Fruit fly (Drosophila melanogaster) whole organism, embryonic: ENCODE data around the gene CG10725.

Experiments used
- CG10274 ChIP-seq: fragments of 200-800 bp; sonication (Bioruptor generic); optimal IDR thresholded peaks from 3 replicates; lab custom pipeline; 2017; ENCODE audit warnings: missing biosample characterization, mild to moderate bottlenecking, missing genetic modification characterization
- CG11398 ChIP-seq: fragments of 200-800 bp; sonication (Bioruptor generic); optimal IDR thresholded peaks from 2 replicates; lab custom pipeline; 2016; ENCODE audit warnings: missing biosample characterization, missing genetic modification characterization
- CG11560 ChIP-seq: fragments of 200-800 bp; sonication (Bioruptor generic); IDR thresholded peaks from 3 replicates; pipeline ENCODE4 v1.3.6; 2022; ENCODE audit warnings: missing biosample characterization, missing genetic modification characterization
- CG12769 ChIP-seq: fragments of 200-800 bp; sonication (Bioruptor generic); optimal IDR thresholded peaks from 2 replicates; lab custom pipeline; 2019; ENCODE audit warnings: missing biosample characterization, mild to moderate bottlenecking, missing genetic modification characterization, moderate library complexity
- CG13894 ChIP-seq: fragments of 200-800 bp; sonication (Bioruptor generic); optimal IDR thresholded peaks from 3 replicates; lab custom pipeline; 2018; ENCODE audit warnings: missing biosample characterization, mild to moderate bottlenecking, missing genetic modification characterization, moderate library complexity
- CG15269 ChIP-seq: fragments of 200-800 bp; sonication (Bioruptor generic); optimal IDR thresholded peaks from 2 replicates; lab custom pipeline; 2018; ENCODE audit warnings: missing biosample characterization, mild to moderate bottlenecking, missing genetic modification characterization, moderate library complexity
- CG1529 ChIP-seq: fragments of 200-800 bp; sonication (Bioruptor generic); optimal IDR thresholded peaks from 3 replicates; lab custom pipeline; 2018; ENCODE audit warnings: missing biosample characterization, missing genetic modification characterization
- CG16815 ChIP-seq: fragments of 200-800 bp; sonication (Bioruptor generic); optimal IDR thresholded peaks from 3 replicates; lab custom pipeline; 2017; ENCODE audit warnings: missing biosample characterization, mild to moderate bottlenecking, missing genetic modification characterization
- CG17359 ChIP-seq: fragments of 200-800 bp; sonication (Bioruptor generic); optimal IDR thresholded peaks from 3 replicates; lab custom pipeline; 2018; ENCODE audit warnings: missing biosample characterization, mild to moderate bottlenecking, missing genetic modification characterization, moderate library complexity
- CG17385 ChIP-seq: fragments of 200-800 bp; sonication (Bioruptor generic); optimal IDR thresholded peaks from 3 replicates; lab custom pipeline; 2018; ENCODE audit warnings: missing biosample characterization, mild to moderate bottlenecking, missing genetic modification characterization
- CG2199 ChIP-seq: fragments of 200-800 bp; sonication (Bioruptor generic); IDR thresholded peaks from 3 replicates; pipeline ENCODE4 v1.3.6; 2022; ENCODE audit warnings: missing biosample characterization, missing genetic modification characterization
- CG31441 ChIP-seq: fragments of 200-800 bp; sonication (Bioruptor generic); IDR thresholded peaks from 2 replicates; pipeline ENCODE4 v1.3.6; 2022; ENCODE audit warnings: missing biosample characterization, missing genetic modification characterization
- CG3847 ChIP-seq: fragments of 200-800 bp; sonication (Bioruptor generic); IDR thresholded peaks from 2 replicates; pipeline ENCODE4 v1.3.6; 2022; ENCODE audit warnings: missing biosample characterization, missing genetic modification characterization
- CG7271 ChIP-seq: fragments of 200-800 bp; sonication (Bioruptor generic); optimal IDR thresholded peaks from 2 replicates; lab custom pipeline; 2018; ENCODE audit warnings: missing biosample characterization, mild to moderate bottlenecking, missing genetic modification characterization, moderate library complexity
- CG8290 ChIP-seq, 3 experiments: fragments of 200-800 bp; sonication (Bioruptor generic); optimal IDR thresholded peaks; 2 replicates each; lab custom pipeline; 2016 to 2019; ENCODE audit warnings: missing biosample characterization in 3 of 3, missing genetic modification characterization in 3 of 3, mild to moderate bottlenecking in 2 of 3, moderate library complexity in 1 of 3
- CG9215 ChIP-seq: fragments of 200-800 bp; sonication (Bioruptor generic); IDR thresholded peaks from 2 replicates; pipeline ENCODE4 v1.3.6; 2022; ENCODE audit warnings: missing biosample characterization, missing genetic modification characterization
- CG9932 ChIP-seq: fragments of 200-800 bp; sonication (Bioruptor generic); IDR thresholded peaks from 2 replicates; pipeline ENCODE4 v1.3.6; 2022; ENCODE audit warnings: missing biosample characterization, missing genetic modification characterization
- Camta ChIP-seq: fragments of 200-800 bp; sonication (Bioruptor generic); optimal IDR thresholded peaks from 2 replicates; lab custom pipeline; 2016; ENCODE audit warnings: missing biosample characterization, missing genetic modification characterization
- D ChIP-seq, 2 experiments: fragments of 200-800 bp in 1 of 2; fragments of >200 bp in 1 of 2; sonication (Bioruptor generic) in 1 of 2; optimal IDR thresholded peaks; 2 replicates in 1 of 2; 3 replicates in 1 of 2; lab custom pipeline; 2017; ENCODE audit warnings: mild to moderate bottlenecking in 1 of 2, missing biosample characterization in 1 of 2, missing genetic modification characterization in 1 of 2, missing genetic modification reagents in 1 of 2
- Dad ChIP-seq: fragments of 200-800 bp; sonication (Bioruptor generic); optimal IDR thresholded peaks from 3 replicates; lab custom pipeline; 2016; ENCODE audit warnings: missing biosample characterization, missing genetic modification characterization
- Drgx ChIP-seq: fragments of 200-800 bp; sonication (Bioruptor generic); IDR thresholded peaks from 2 replicates; pipeline ENCODE4 v1.3.6; 2022; ENCODE audit warnings: missing biosample characterization, missing genetic modification characterization
- HHEX ChIP-seq: fragments of 200-800 bp; sonication (Bioruptor generic); optimal IDR thresholded peaks from 3 replicates; lab custom pipeline; 2017; ENCODE audit warnings: missing biosample characterization, mild to moderate bottlenecking, missing genetic modification characterization, missing genetic modification reagents
- Hmr ChIP-seq: fragments of 200-800 bp; sonication (Bioruptor generic); optimal IDR thresholded peaks from 3 replicates; lab custom pipeline; 2017; ENCODE audit warnings: mild to moderate bottlenecking, missing biosample characterization, missing genetic modification reagents, missing genetic modification characterization
- Hr39 ChIP-seq: fragments of >200 bp; optimal IDR thresholded peaks from 2 replicates; lab custom pipeline; 2017
- NfI ChIP-seq: fragments of 200-800 bp; sonication (Bioruptor generic); optimal IDR thresholded peaks from 3 replicates; lab custom pipeline; 2018; ENCODE audit warnings: missing biosample characterization, mild to moderate bottlenecking, missing genetic modification characterization, moderate library complexity
- Tbp ChIP-seq: fragments of >200 bp; optimal IDR thresholded peaks from 2 replicates; lab custom pipeline; 2018; ENCODE audit warnings: missing biosample characterization, missing genetic modification characterization
- Vsx1 ChIP-seq: fragments of 200-800 bp; sonication (Bioruptor generic); optimal IDR thresholded peaks from 2 replicates; lab custom pipeline; 2017; ENCODE audit warnings: missing biosample characterization, mild to moderate bottlenecking, missing genetic modification characterization, missing genetic modification reagents
- YL-1 ChIP-seq: fragments of 200-800 bp; sonication (Bioruptor generic); optimal IDR thresholded peaks from 3 replicates; lab custom pipeline; 2017; ENCODE audit warnings: missing biosample characterization, mild to moderate bottlenecking, missing genetic modification characterization
- bigmax ChIP-seq: fragments of 200-800 bp; sonication (Bioruptor generic); optimal IDR thresholded peaks from 2 replicates; lab custom pipeline; 2018; ENCODE audit warnings: missing biosample characterization, mild to moderate bottlenecking, missing genetic modification characterization
- chinmo ChIP-seq: fragments of 200-800 bp; sonication (Bioruptor generic); IDR thresholded peaks from 4 replicates; pipeline ENCODE4 v1.3.6; 2022; ENCODE audit warnings: missing biosample characterization, missing genetic modification characterization; ENCODE audit not compliant: partially characterized antibody
- croc ChIP-seq: fragments of 200-800 bp; sonication (Bioruptor generic); conservative IDR thresholded peaks from 3 replicates; pipeline ENCODE4 v1.3.6; 2022; ENCODE audit warnings: missing biosample characterization, missing genetic modification characterization
- dimm ChIP-seq: fragments of 200-800 bp; sonication (Bioruptor generic); IDR thresholded peaks from 2 replicates; pipeline ENCODE4 v1.3.6; 2022; ENCODE audit warnings: missing biosample characterization, missing genetic modification characterization
- esg ChIP-seq: fragments of 200-800 bp; sonication (Bioruptor generic); conservative IDR thresholded peaks from 2 replicates; pipeline ENCODE4 v1.3.6; 2022; ENCODE audit warnings: missing biosample characterization, missing genetic modification characterization
- fd64A ChIP-seq: fragments of 200-800 bp; sonication (Bioruptor generic); optimal IDR thresholded peaks from 3 replicates; lab custom pipeline; 2018; ENCODE audit warnings: missing biosample characterization, mild to moderate bottlenecking, missing genetic modification characterization
- hb ChIP-seq: fragments of 200-800 bp; sonication (Bioruptor generic); IDR thresholded peaks from 3 replicates; pipeline ENCODE4 v1.3.6; 2022; ENCODE audit warnings: missing biosample characterization, missing genetic modification characterization; ENCODE audit not compliant: partially characterized antibody
- lola ChIP-seq, 3 experiments: fragments of >200 bp in 2 of 3; fragments of 200-800 bp in 1 of 3; sonication (Bioruptor generic) in 1 of 3; optimal IDR thresholded peaks; 2 replicates each; lab custom pipeline; 2017 to 2019; ENCODE audit warnings: missing biosample characterization in 3 of 3, missing genetic modification characterization in 3 of 3, mild to moderate bottlenecking in 1 of 3, moderate library complexity in 1 of 3
- nmo ChIP-seq: fragments of 200-800 bp; sonication (Bioruptor generic); optimal IDR thresholded peaks from 2 replicates; lab custom pipeline; 2018; ENCODE audit warnings: missing biosample characterization, mild to moderate bottlenecking, missing genetic modification characterization, moderate library complexity
- psq ChIP-seq: fragments of 200-800 bp; sonication (Bioruptor generic); optimal IDR thresholded peaks from 2 replicates; lab custom pipeline; 2017; ENCODE audit warnings: missing biosample characterization, missing genetic modification characterization
- ranshi ChIP-seq: fragments of 200-800 bp; sonication (Bioruptor generic); IDR thresholded peaks from 2 replicates; pipeline ENCODE4 v1.3.6; 2022; ENCODE audit warnings: missing biosample characterization, missing genetic modification characterization
- seq ChIP-seq: fragments of 200-800 bp; sonication (Bioruptor generic); IDR thresholded peaks from 2 replicates; pipeline ENCODE4 v1.3.6; 2022; ENCODE audit warnings: missing biosample characterization, missing genetic modification characterization
- shn ChIP-seq: fragments of 200-800 bp; sonication (Bioruptor generic); optimal IDR thresholded peaks from 3 replicates; lab custom pipeline; 2016; ENCODE audit warnings: missing biosample characterization, missing genetic modification characterization
- sr ChIP-seq: fragments of 200-800 bp; sonication (Bioruptor generic); IDR thresholded peaks from 3 replicates; pipeline ENCODE4 v1.3.6; 2022; ENCODE audit warnings: missing biosample characterization, missing genetic modification characterization
- sug ChIP-seq: fragments of 200-800 bp; optimal IDR thresholded peaks from 2 replicates; lab custom pipeline; 2019; ENCODE audit warnings: missing biosample characterization, mild to moderate bottlenecking, missing genetic modification characterization, moderate library complexity
- tgo ChIP-seq: fragments of 200-800 bp; sonication (Bioruptor generic); IDR thresholded peaks from 3 replicates; pipeline ENCODE4 v1.3.6; 2022; ENCODE audit warnings: missing biosample characterization, missing genetic modification characterization
- toy ChIP-seq: fragments of 200-800 bp; sonication (Bioruptor generic); IDR thresholded peaks from 2 replicates; pipeline ENCODE4 v1.3.6; 2022; ENCODE audit warnings: missing biosample characterization, missing genetic modification characterization
- tx ChIP-seq: fragments of 200-800 bp; sonication (Bioruptor generic); optimal IDR thresholded peaks from 2 replicates; lab custom pipeline; 2016; ENCODE audit warnings: missing biosample characterization, missing genetic modification characterization
- unc-4 ChIP-seq: fragments of 200-800 bp; sonication (Bioruptor generic); IDR thresholded peaks from 2 replicates; pipeline ENCODE4 v1.3.6; 2022; ENCODE audit warnings: missing biosample characterization, missing genetic modification characterization; ENCODE audit not compliant: partially characterized antibody
- zfh1 ChIP-seq: fragments of 200-800 bp; sonication (Bioruptor generic); IDR thresholded peaks from 3 replicates; pipeline ENCODE4 v1.3.6; 2022; ENCODE audit warnings: missing biosample characterization, missing genetic modification characterization
- zfh2 ChIP-seq: fragments of 200-800 bp; sonication (Bioruptor generic); optimal IDR thresholded peaks from 2 replicates; lab custom pipeline; 2016; ENCODE audit warnings: missing biosample characterization, missing genetic modification characterization

The CG10725 gene

dm6 chr3L:13479609-13480240 is 42.0 kb downstream of the CG10725 start (continued):
- TF ChIP-seq toy (GFP tag; lab: Robert Waterston, UW) (no peak), CG16815 (GFP tag; lab: Kevin White, UChicago) (peak; percentile 18), Tbp (no peak), unc-4 (GFP tag; lab: Robert Waterston, UW) (no peak), CG11560 (no peak), CG10274 (peak; percentile 43), CG17385 (GFP tag; lab: Kevin White, UChicago) (peak; percentile 33), zfh2 (peak; percentile 35), tgo (GFP tag; lab: Robert Waterston, UW) (no peak; the same call in 1 of the 3 replicates), tx (GFP tag; lab: Kevin White, UChicago) (no peak), D (optimal IDR thresholded peaks at IDR 0.05; lab: Kevin White, UChicago) (no peak), D (GFP tag; optimal IDR thresholded peaks at IDR 0.05; lab: Kevin White, UChicago) (no peak), Hr39 (lab: Kevin White, UChicago) (no peak), fd64A (GFP tag; lab: Kevin White, UChicago) (no peak), CG3847 (GFP tag; lab: Robert Waterston, UW) (no peak; the same call in 1 of the 2 replicates), HHEX (GFP tag; lab: Kevin White, UChicago) (peak; percentile 53), dimm (GFP tag; lab: Robert Waterston, UW) (no peak), CG12769 (tag; lab: Kevin White, UChicago) (peak; percentile 52), lola (GFP tag; optimal IDR thresholded peaks at IDR 0.05; lab: Kevin White, UChicago) (no peak), CG8290 (GFP tag; optimal IDR thresholded peaks at IDR 0.05; lab: Kevin White, UChicago) (no peak), CG8290 (tag; optimal IDR thresholded peaks at IDR 0.05; lab: Kevin White, UChicago) (peak in 1 of 2 experiments; percentile 42), CG15269 (tag; lab: Kevin White, UChicago) (peak; percentile 64), CG13894 (tag; lab: Kevin White, UChicago) (peak; percentile 60), YL-1 (GFP tag; lab: Kevin White, UChicago) (no peak), NfI (GFP tag; lab: Kevin White, UChicago) (peak; percentile 53), Camta (peak; percentile 15), sug (tag; lab: Kevin White, UChicago) (peak; percentile 15), CG11398 (GFP tag; lab: Kevin White, UChicago) (peak; percentile 10), seq (GFP tag; lab: Robert Waterston, UW) (peak; percentile 13; the same call in 1 of the 2 replicates), Dad (no peak), Hmr (GFP tag; lab: Kevin White, UChicago) (peak; percentile 56), zfh1 (GFP tag; lab: Robert Waterston, UW) (no peak), ranshi (no peak; the same call in 1 of the 2 replicates), nmo (GFP tag; lab: Kevin White, UChicago) (peak; percentile 43), CG9215 (GFP tag; lab: Robert Waterston, UW) (peak; percentile 42; the same call in 1 of the 2 replicates), Drgx (GFP tag; lab: Robert Waterston, UW) (no peak), CG1529 (GFP tag; lab: Kevin White, UChicago) (no peak), sr (peak; percentile 100), hb (GFP tag; lab: Robert Waterston, UW) (no peak), croc (no peak), Vsx1 (GFP tag; lab: Kevin White, UChicago) (no peak), CG2199 (GFP tag; lab: Robert Waterston, UW) (0 out of 3 replicates have a peak, but pooled peaks have one; percentile 69), CG7271 (no peak), CG9932 (GFP tag; lab: Robert Waterston, UW) (peak; percentile 39; the same call in 1 of the 2 replicates), CG17359 (tag; lab: Kevin White, UChicago) (peak; percentile 49), psq (GFP tag; lab: Kevin White, UChicago) (peak; percentile 5), shn (GFP tag; lab: Kevin White, UChicago) (no peak), esg (GFP tag; lab: Robert Waterston, UW) (peak; percentile 34), bigmax (GFP tag; lab: Kevin White, UChicago) (no peak), CG31441 (peak; percentile 60; the same call in 1 of the 2 replicates), chinmo (GFP tag; lab: Robert Waterston, UW) (peak; percentile 64; the same call in 1 of the 4 replicates)
